Worm (Caenorhabditis elegans) whole organism, L4 larva: ENCODE data around the gene M03C11.6.

Experiments used
- ZK546.5 ChIP-seq, 2 experiments: sonication (generic microtip); optimal IDR thresholded peaks; 2 replicates each; lab custom pipeline; 2017; ENCODE audit warnings: missing biosample characterization in 2 of 2, missing genetic modification characterization in 2 of 2
- aha-1 ChIP-seq: fragments of 150-350 bp; peaks from one replicate; lab custom pipeline; 2014; ENCODE audit warnings: missing biosample characterization, missing genetic modification characterization
- ceh-44 ChIP-seq: fragments of 200-800 bp; sonication (Bioruptor generic); IDR thresholded peaks from 2 replicates; pipeline ENCODE4 v1.3.6; 2022; ENCODE audit warnings: missing genetic modification reagents, missing genetic modification characterization, missing compliant biosample characterization
- egl-27 ChIP-seq: sonication (generic microtip); optimal IDR thresholded peaks from 3 replicates; lab custom pipeline; 2017; ENCODE audit warnings: missing biosample characterization, missing genetic modification reagents, missing genetic modification characterization
- lin-38 ChIP-seq: fragments of 200-800 bp; sonication (Bioruptor generic); IDR thresholded peaks from 2 replicates; pipeline ENCODE4 v1.3.6; 2022; ENCODE audit warnings: missing genetic modification reagents, missing genetic modification characterization, missing compliant biosample characterization
- lsy-2 ChIP-seq, 2 experiments: fragments of 150-350 bp in 1 of 2; sonication (generic microtip) in 1 of 2; optimal IDR thresholded peaks; 2 replicates each; lab custom pipeline; 2014 to 2017; ENCODE audit warnings: missing biosample characterization in 2 of 2, missing genetic modification characterization in 2 of 2
- nhr-102 ChIP-seq: sonication (generic microtip); optimal IDR thresholded peaks from 2 replicates; lab custom pipeline; 2016; ENCODE audit warnings: mild to moderate bottlenecking, missing genetic modification characterization, moderate library complexity, missing compliant biosample characterization
- nhr-11 ChIP-seq: fragments of 150-350 bp; optimal IDR thresholded peaks from 2 replicates; lab custom pipeline; 2014; ENCODE audit warnings: missing biosample characterization, missing genetic modification characterization
- nhr-25 ChIP-seq: sonication (generic microtip); optimal IDR thresholded peaks from 2 replicates; lab custom pipeline; 2017; ENCODE audit warnings: missing genetic modification characterization, mild to moderate bottlenecking, missing compliant biosample characterization, antibody characterized with exemption, moderate library complexity, borderline replicate concordance; ENCODE audit not compliant: insufficient read depth
- nhr-28 ChIP-seq: fragments of 150-350 bp; optimal IDR thresholded peaks from 2 replicates; lab custom pipeline; 2014; ENCODE audit warnings: missing biosample characterization, missing genetic modification characterization
- skn-1 ChIP-seq: fragments of 150-350 bp; optimal IDR thresholded peaks from 2 replicates; lab custom pipeline; 2014; ENCODE audit warnings: missing biosample characterization, missing genetic modification characterization
- vab-7 ChIP-seq: fragments of 200-800 bp; sonication (Bioruptor generic); IDR thresholded peaks from 2 replicates; pipeline ENCODE4 v1.3.6; 2022; ENCODE audit warnings: missing genetic modification reagents, missing genetic modification characterization, missing compliant biosample characterization

ce11 chrIII:10462935-10463548, 39.2 kb upstream of the M03C11.6 start:
- peak; percentile 56 for TF ChIP-seq aha-1 (tag; lab: Kevin White, UChicago)
- no peak for TF ChIP-seq nhr-11
- no peak for TF ChIP-seq vab-7 (GFP tag; lab: Robert Waterston, UW)
- no peak for TF ChIP-seq ceh-44
- TF ChIP-seq nhr-28 (tag; lab: Kevin White, UChicago) = no peak
- no peak for TF ChIP-seq nhr-25 (tag; lab: Kevin White, UChicago)
- no peak for TF ChIP-seq lsy-2 (tag; optimal IDR thresholded peaks at IDR 0.05; lab: Kevin White, UChicago)
- no peak for TF ChIP-seq skn-1 (tag; lab: Kevin White, UChicago)
- TF ChIP-seq ZK546.5 (tag; optimal IDR thresholded peaks at IDR 0.05; lab: Kevin White, UChicago) = no peak
- no peak for TF ChIP-seq egl-27 (tag; lab: Kevin White, UChicago)
- TF ChIP-seq nhr-102 (tag; lab: Kevin White, UChicago) = no peak
- TF ChIP-seq lin-38 = no peak
